Fruit fly (Drosophila melanogaster): ENCODE data around the gene Syx7.
A peak's percentile ranks its signal among the peaks of the same experiment; 100 is the strongest.

Gene Syx7

DNA sequence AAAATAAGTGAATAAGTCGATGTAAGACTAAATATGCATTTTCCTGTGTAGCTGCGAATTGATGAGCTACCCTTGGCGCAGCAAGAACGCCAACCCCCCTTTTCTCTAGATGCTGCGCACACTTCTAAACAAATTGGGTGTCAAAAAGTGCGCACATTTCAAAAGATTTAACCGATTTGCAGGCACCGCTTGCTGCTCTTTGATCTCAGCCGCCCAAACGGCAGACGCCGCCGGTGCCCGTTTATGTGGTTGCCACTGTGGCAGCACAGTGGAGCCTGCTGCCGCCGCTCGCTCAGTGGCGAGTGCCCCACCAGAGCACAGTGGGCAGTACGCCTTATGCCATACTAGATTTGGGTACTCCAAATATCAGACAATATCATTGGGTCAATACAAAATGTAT is 4.9 kb downstream of the Syx7 start:
- no peak for TF ChIP-seq sv (GFP tag; optimal IDR thresholded peaks at IDR 0.05)
- TF ChIP-seq Abd-B (GFP tag; optimal IDR thresholded peaks at IDR 0.05): no peak
- TF ChIP-seq HLH106 (tag; optimal IDR thresholded peaks at IDR 0.05): no peak
- no peak for TF ChIP-seq dsf (GFP tag; optimal IDR thresholded peaks at IDR 0.05; ENCODE audit: borderline replicate concordance)
- no peak for TF ChIP-seq lola (GFP tag; optimal IDR thresholded peaks at IDR 0.05)
- TF ChIP-seq OdsH (GFP tag; optimal IDR thresholded peaks at IDR 0.05): no peak
- no peak for TF ChIP-seq tai (GFP tag; optimal IDR thresholded peaks at IDR 0.05)
- TF ChIP-seq pan (optimal IDR thresholded peaks at IDR 0.05): no peak
- TF ChIP-seq fru (GFP tag; optimal IDR thresholded peaks at IDR 0.05): no peak
- TF ChIP-seq Rel (GFP tag; optimal IDR thresholded peaks at IDR 0.05): no peak
- no peak for TF ChIP-seq Rel (tag; optimal IDR thresholded peaks at IDR 0.05)
- TF ChIP-seq usp (GFP tag; optimal IDR thresholded peaks at IDR 0.05): no peak
- TF ChIP-seq Hnf4 (GFP tag; optimal IDR thresholded peaks at IDR 0.05): no peak
- TF ChIP-seq Dif (GFP tag; optimal IDR thresholded peaks at IDR 0.05; ENCODE audit: partially characterized antibody): no peak
- no peak for TF ChIP-seq dmrt93B (GFP tag; optimal IDR thresholded peaks at IDR 0.05)

DNA sequence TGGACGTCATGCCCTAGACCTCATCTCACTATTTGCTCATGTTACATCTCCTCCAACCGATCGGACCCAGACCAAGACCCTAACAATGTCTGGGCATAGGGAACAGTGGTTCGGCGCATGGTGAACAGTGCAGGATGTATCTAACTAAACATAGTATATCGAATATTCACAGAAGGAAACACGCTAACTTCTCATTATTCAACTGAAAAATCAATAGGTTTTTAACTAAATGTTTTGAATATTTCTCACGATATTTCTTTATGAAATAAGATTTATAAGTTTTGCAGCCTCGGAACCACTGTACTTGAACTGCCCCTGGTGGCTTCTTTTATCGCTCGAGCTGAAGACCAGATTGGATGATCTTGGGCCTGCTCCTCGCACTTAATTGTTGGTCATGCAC is 8.0 kb downstream of the Syx7 start:
- TF ChIP-seq usp (GFP tag; optimal IDR thresholded peaks at IDR 0.05): no peak
- no peak for TF ChIP-seq OdsH (GFP tag; optimal IDR thresholded peaks at IDR 0.05)
- TF ChIP-seq Hnf4 (GFP tag; optimal IDR thresholded peaks at IDR 0.05): no peak
- no peak for TF ChIP-seq N (GFP tag; optimal IDR thresholded peaks at IDR 0.05)
- no peak for TF ChIP-seq Dif (GFP tag; optimal IDR thresholded peaks at IDR 0.05; ENCODE audit: partially characterized antibody)
- no peak for TF ChIP-seq dmrt93B (GFP tag; optimal IDR thresholded peaks at IDR 0.05)
- no peak for TF ChIP-seq tai (GFP tag; optimal IDR thresholded peaks at IDR 0.05)
- no peak for TF ChIP-seq dl (GFP tag; optimal IDR thresholded peaks at IDR 0.05; ENCODE audit: insufficient read depth in 1 of 2, partially characterized antibody in 2 of 2)
- no peak for TF ChIP-seq GATAd (GFP tag; optimal IDR thresholded peaks at IDR 0.05)
- no peak for TF ChIP-seq HLH106 (tag; optimal IDR thresholded peaks at IDR 0.05)
- TF ChIP-seq brk (GFP tag; optimal IDR thresholded peaks at IDR 0.05): no peak
- no peak for TF ChIP-seq Mio (GFP tag; optimal IDR thresholded peaks at IDR 0.05)

DNA sequence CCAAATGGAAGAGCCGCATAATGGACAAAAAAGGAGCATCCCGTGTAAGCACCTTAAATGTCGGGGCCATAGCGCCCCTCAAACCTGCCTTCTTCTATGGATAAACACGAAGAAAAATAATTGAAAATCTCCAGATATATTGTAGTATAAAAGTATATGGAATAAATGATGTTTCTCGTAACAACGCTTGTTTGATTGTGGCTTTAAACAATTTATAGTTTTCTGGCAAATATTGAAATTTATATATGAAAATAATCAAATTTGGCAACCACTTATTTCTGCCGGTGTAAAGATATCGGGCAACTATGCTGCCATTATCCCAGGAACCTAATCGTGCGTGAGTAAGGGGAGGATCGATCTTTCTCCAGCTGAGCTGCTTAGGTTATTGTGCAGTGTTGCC is 9.6 kb downstream of the Syx7 start:
- no peak for TF ChIP-seq jim (GFP tag; optimal IDR thresholded peaks at IDR 0.05)
- TF ChIP-seq dsf (GFP tag; optimal IDR thresholded peaks at IDR 0.05; ENCODE audit: borderline replicate concordance): no peak
- no peak for TF ChIP-seq HLH106 (tag; optimal IDR thresholded peaks at IDR 0.05)
- no peak for TF ChIP-seq Hr83 (GFP tag; optimal IDR thresholded peaks at IDR 0.05; ENCODE audit: poor library complexity, severe bottlenecking)
- TF ChIP-seq brk (GFP tag; optimal IDR thresholded peaks at IDR 0.05): no peak
- TF ChIP-seq Jra (GFP tag; optimal IDR thresholded peaks at IDR 0.05): no peak
- TF ChIP-seq CG32264 (GFP tag; optimal IDR thresholded peaks at IDR 0.05): no peak
- TF ChIP-seq dl (GFP tag; optimal IDR thresholded peaks at IDR 0.05; ENCODE audit: insufficient read depth in 1 of 2, partially characterized antibody in 2 of 2): no peak
- no peak for TF ChIP-seq rgr (GFP tag; optimal IDR thresholded peaks at IDR 0.05)
- TF ChIP-seq sage (GFP tag; optimal IDR thresholded peaks at IDR 0.05): no peak
- TF ChIP-seq dmrt93B (GFP tag; optimal IDR thresholded peaks at IDR 0.05): no peak
- no peak for TF ChIP-seq Myc (optimal IDR thresholded peaks at IDR 0.05)
- no peak for TF ChIP-seq Abd-B (GFP tag; optimal IDR thresholded peaks at IDR 0.05)
- TF ChIP-seq CrebA (GFP tag; optimal IDR thresholded peaks at IDR 0.05; ENCODE audit: borderline replicate concordance): no peak
- TF ChIP-seq GATAd (GFP tag; optimal IDR thresholded peaks at IDR 0.05): no peak
- TF ChIP-seq lola (GFP tag; optimal IDR thresholded peaks at IDR 0.05): no peak
- no peak for TF ChIP-seq Hr78 (GFP tag; optimal IDR thresholded peaks at IDR 0.05)
- no peak for TF ChIP-seq Dfd (GFP tag; optimal IDR thresholded peaks at IDR 0.05)
- TF ChIP-seq Rel (GFP tag; optimal IDR thresholded peaks at IDR 0.05): no peak
- no peak for TF ChIP-seq Rel (tag; optimal IDR thresholded peaks at IDR 0.05)

DNA sequence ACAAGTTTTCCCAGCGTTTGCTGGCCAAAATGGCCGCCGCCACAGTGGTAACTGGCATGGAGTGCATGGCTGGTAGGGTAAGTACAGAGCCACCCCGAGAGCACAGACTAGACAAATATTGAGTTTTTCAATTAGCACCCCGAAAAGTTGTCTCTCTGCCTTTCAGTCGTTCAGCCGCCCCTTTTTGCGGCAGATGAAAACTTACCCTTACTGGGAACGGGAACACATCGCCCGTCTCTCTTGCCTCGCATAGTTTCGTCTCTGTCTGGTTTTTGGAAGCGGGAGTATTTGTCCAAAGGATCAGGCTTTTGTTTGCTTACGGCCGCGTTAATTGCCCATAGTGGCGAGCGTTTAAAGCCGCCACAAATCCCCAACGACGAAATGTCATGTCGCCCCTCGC is 13.1 kb downstream of the Syx7 start:
- TF ChIP-seq Sp1 (GFP tag; optimal IDR thresholded peaks at IDR 0.05): no peak

DNA sequence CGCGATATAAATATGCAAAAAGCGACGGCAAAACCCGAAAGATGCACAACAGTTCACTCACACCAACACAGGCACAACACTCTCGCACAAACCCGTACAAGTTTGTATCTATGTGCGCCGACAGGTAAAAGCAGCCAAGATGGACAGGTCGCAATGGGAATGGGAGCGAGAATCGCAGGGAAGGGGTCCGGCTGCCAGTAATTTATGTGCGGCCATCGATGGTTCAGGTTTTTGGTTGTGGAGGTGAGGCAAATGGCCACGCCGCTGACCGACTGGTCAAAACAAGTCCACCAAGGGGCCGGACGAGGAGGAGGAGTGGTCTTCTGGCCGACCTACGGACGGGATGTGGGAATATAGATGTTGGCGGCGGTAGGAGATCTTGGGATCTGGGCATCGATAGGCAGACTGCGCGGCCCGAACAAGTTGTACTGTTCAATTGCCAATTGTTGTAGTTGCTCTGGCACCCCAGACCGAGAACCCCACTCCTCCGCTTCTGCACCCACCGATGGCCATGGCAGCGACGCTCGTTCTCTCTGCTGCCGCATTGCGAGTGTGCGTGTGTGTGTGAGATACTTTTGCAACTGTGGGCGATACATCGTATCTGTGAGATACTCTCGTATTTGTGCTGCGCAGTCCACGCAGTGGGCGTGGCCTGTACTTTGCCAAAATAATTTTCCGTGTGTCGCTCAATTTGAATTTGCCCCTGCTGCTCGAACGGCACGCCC is 14.7 kb downstream of the Syx7 start:
- TF ChIP-seq foxo (GFP tag; optimal IDR thresholded peaks at IDR 0.05) (no peak), fru (GFP tag; optimal IDR thresholded peaks at IDR 0.05) (peak; percentile 16), Vsx2 (GFP tag; optimal IDR thresholded peaks at IDR 0.05; ENCODE audit: partially characterized antibody) (peak; percentile 50), N (GFP tag; optimal IDR thresholded peaks at IDR 0.05) (peak; percentile 10), HLH106 (tag; optimal IDR thresholded peaks at IDR 0.05) (no peak), Abd-B (GFP tag; optimal IDR thresholded peaks at IDR 0.05) (no peak), Dif (GFP tag; optimal IDR thresholded peaks at IDR 0.05; ENCODE audit: partially characterized antibody) (peak; percentile 6)
